Fruit fly (Drosophila melanogaster): ENCODE results near the gene B4.

Gene B4

DNA sequence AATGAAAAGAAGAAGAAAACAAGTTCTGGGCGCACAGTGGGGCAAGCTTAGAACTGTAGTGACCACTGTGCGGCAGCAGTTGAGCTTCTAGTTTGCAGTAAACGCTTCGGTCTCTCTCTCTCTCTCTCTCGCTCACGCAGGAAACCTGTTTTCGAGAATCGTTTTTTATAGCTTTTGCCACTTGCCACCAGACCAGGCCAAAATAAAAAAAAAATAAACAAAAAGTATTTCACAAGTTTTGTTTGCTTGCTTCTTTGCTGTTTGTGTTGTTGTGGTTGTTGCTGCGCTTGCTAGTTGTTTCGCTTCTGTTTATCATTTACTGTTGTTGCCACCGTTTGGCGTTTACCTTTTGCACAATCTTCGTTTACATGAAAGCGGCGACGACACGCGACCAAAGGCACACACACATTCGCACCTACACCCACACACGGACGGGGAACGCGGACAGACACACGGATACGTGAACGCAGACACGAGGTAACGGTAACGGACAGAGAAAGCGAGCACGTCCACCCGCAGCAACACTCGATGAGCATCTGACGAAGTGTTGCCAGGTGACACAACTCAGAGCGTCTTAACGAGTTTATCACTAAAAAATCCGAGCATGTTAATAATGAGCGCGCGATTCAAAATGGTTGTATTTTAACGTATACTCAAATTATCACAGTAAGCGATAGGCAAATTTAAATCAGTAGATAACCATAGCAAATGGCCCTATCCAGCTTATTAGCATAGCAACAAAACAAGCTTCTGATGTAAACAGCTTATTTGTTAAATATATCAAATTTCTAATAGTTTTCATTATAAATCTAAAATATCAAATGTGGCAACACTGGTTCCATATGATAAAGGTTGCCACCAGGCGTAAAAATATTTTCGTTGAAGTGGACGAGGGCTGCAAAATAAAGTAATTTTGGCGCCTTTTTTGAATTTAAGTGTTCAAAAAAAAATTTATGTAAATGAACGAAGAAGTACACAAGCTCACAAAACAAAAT, at the start of gene B4:
Gene B4, minus strand, starts transcription at position 543 of the 995 bp plus-strand sequence.
- TF ChIP-seq dmrt99B (tag; optimal IDR thresholded peaks at IDR 0.05) = peak; percentile 39
- peak; percentile 61 for TF ChIP-seq ftz-f1 (GFP tag; optimal IDR thresholded peaks at IDR 0.05)
- no peak for TF ChIP-seq chn (GFP tag; optimal IDR thresholded peaks at IDR 0.05)
- TF ChIP-seq crol (GFP tag; IDR thresholded peaks at IDR 0.05) = peak; percentile 1; the same call in 1 of the 2 replicates
- TF ChIP-seq mirr (GFP tag; optimal IDR thresholded peaks at IDR 0.05) = peak; percentile 89
- peak; percentile 55 for TF ChIP-seq BtbVII (GFP tag; optimal IDR thresholded peaks at IDR 0.05)
- no peak for TF ChIP-seq CG6654 (GFP tag; optimal IDR thresholded peaks at IDR 0.05)
- TF ChIP-seq trh (GFP tag; optimal IDR thresholded peaks at IDR 0.05) = no peak
- TF ChIP-seq CG15011 (GFP tag; optimal IDR thresholded peaks at IDR 0.05) = no peak
- no peak; the same call in 2 of the 3 replicates for TF ChIP-seq B-H1 (GFP tag; IDR thresholded peaks at IDR 0.05)
- no peak for TF ChIP-seq CG18262 (tag; optimal IDR thresholded peaks at IDR 0.05)
- peak; percentile 25; the same call in 1 of the 2 replicates for TF ChIP-seq Awh (GFP tag; IDR thresholded peaks at IDR 0.05)
- TF ChIP-seq toy (GFP tag; IDR thresholded peaks at IDR 0.05) = no peak
- TF ChIP-seq inv (GFP tag; IDR thresholded peaks at IDR 0.05; ENCODE audit: partially characterized antibody) = peak; percentile 26; the same call in 1 of the 2 replicates
- no peak for TF ChIP-seq bcd (GFP tag; optimal IDR thresholded peaks at IDR 0.05)
- no peak for TF ChIP-seq run (tag; optimal IDR thresholded peaks at IDR 0.05)
- TF ChIP-seq NfI (GFP tag; optimal IDR thresholded peaks at IDR 0.05) = no peak
- TF ChIP-seq cato (GFP tag; optimal IDR thresholded peaks at IDR 0.05; ENCODE audit: borderline replicate concordance) = no peak
- TF ChIP-seq CG2129 (GFP tag; IDR thresholded peaks at IDR 0.05; ENCODE audit: partially characterized antibody) = no peak
- TF ChIP-seq CG18764 (GFP tag; optimal IDR thresholded peaks at IDR 0.05) = no peak
- TF ChIP-seq CG4617 (GFP tag; optimal IDR thresholded peaks at IDR 0.05; ENCODE audit: borderline replicate concordance) = no peak
- peak; percentile 45 for TF ChIP-seq lbe (GFP tag; optimal IDR thresholded peaks at IDR 0.05)
- TF ChIP-seq Mrtf (GFP tag; IDR thresholded peaks at IDR 0.05) = no peak
- no peak for TF ChIP-seq CG12299 (tag; optimal IDR thresholded peaks at IDR 0.05)
- peak; percentile 19 for TF ChIP-seq CG17568 (GFP tag; optimal IDR thresholded peaks at IDR 0.05)
- no peak for TF ChIP-seq insv (GFP tag; optimal IDR thresholded peaks at IDR 0.05)
- TF ChIP-seq CG2199 (GFP tag; IDR thresholded peaks at IDR 0.05) = peak; percentile 72; the same call in 2 of the 3 replicates
- no peak; the same call in 2 of the 3 replicates for TF ChIP-seq Aef1 (GFP tag; IDR thresholded peaks at IDR 0.05)
- no peak for TF ChIP-seq Poxn (GFP tag; IDR thresholded peaks at IDR 0.05)
- TF ChIP-seq jumu (GFP tag; optimal IDR thresholded peaks at IDR 0.05) = no peak
- no peak for TF ChIP-seq CG2889 (GFP tag; IDR thresholded peaks at IDR 0.05)
- peak; percentile 27 for TF ChIP-seq Ets97D (GFP tag; optimal IDR thresholded peaks at IDR 0.05)
- no peak for TF ChIP-seq sc (optimal IDR thresholded peaks at IDR 0.05)
- no peak for TF ChIP-seq sc (GFP tag; optimal IDR thresholded peaks at IDR 0.05)
- no peak for TF ChIP-seq CG3163 (GFP tag; optimal IDR thresholded peaks at IDR 0.05)
- TF ChIP-seq CG15073 (GFP tag; optimal IDR thresholded peaks at IDR 0.05) = no peak
- TF ChIP-seq twi (tag; optimal IDR thresholded peaks at IDR 0.05) = no peak
- peak; percentile 76; the same call in 2 of the 3 replicates for TF ChIP-seq CG34422 (GFP tag; IDR thresholded peaks at IDR 0.05)
- no peak for TF ChIP-seq ab (GFP tag; optimal IDR thresholded peaks at IDR 0.05)
- no peak for TF ChIP-seq br (optimal IDR thresholded peaks at IDR 0.05)
- 0 out of 2 replicates have a peak, but pooled peaks have one; percentile 37 for TF ChIP-seq ttk (GFP tag; IDR thresholded peaks at IDR 0.05)
- TF ChIP-seq mld (GFP tag; IDR thresholded peaks at IDR 0.05; ENCODE audit: partially characterized antibody) = no peak
- peak; percentile 39 for TF ChIP-seq CG9727 (GFP tag; optimal IDR thresholded peaks at IDR 0.05)
- TF ChIP-seq Hmr (GFP tag; optimal IDR thresholded peaks at IDR 0.05) = peak; percentile 65
- peak; percentile 56 for TF ChIP-seq CG6854 (GFP tag; optimal IDR thresholded peaks at IDR 0.05)
- TF ChIP-seq danr (GFP tag; IDR thresholded peaks at IDR 0.05) = no peak
- peak; percentile 30 for TF ChIP-seq gcm2 (GFP tag; optimal IDR thresholded peaks at IDR 0.05)
- TF ChIP-seq wor (GFP tag; IDR thresholded peaks at IDR 0.05) = no peak
- 0 out of 2 replicates have a peak, but pooled peaks have one; percentile 15 for TF ChIP-seq unc-4 (GFP tag; IDR thresholded peaks at IDR 0.05; ENCODE audit: partially characterized antibody)

All from whole organism, embryonic.